Fruit fly (Drosophila melanogaster): ENCODE measurements around the gene CG4199.

The CG4199 gene

dm6 chrX:2087501-2087900 lies 14.2 kb upstream of the CG4199 start (continued):
- TF ChIP-seq CG13624 (GFP tag; optimal IDR thresholded peaks at IDR 0.05) (peak; percentile 10), chn (GFP tag; optimal IDR thresholded peaks at IDR 0.05) (peak; percentile 13), CG12769 (tag; optimal IDR thresholded peaks at IDR 0.05) (peak; percentile 67), hth (optimal IDR thresholded peaks at IDR 0.05) (no peak), Nf-YB (GFP tag; optimal IDR thresholded peaks at IDR 0.05) (peak; percentile 36), Hr78 (GFP tag; optimal IDR thresholded peaks at IDR 0.05) (peak in 1 of 2 experiments; percentile 77), CG12744 (GFP tag; optimal IDR thresholded peaks at IDR 0.05) (no peak), CG42726 (GFP tag; IDR thresholded peaks at IDR 0.05; ENCODE audit: partially characterized antibody) (no peak), D (optimal IDR thresholded peaks at IDR 0.05) (no peak), D (GFP tag; optimal IDR thresholded peaks at IDR 0.05) (peak; percentile 44), salm (tag; optimal IDR thresholded peaks at IDR 0.05) (peak; percentile 46), aop (GFP tag; IDR thresholded peaks at IDR 0.05) (no peak), Ptx1 (GFP tag; IDR thresholded peaks at IDR 0.05) (peak; percentile 70), CG8944 (GFP tag; optimal IDR thresholded peaks at IDR 0.05) (peak; percentile 26), seq (GFP tag; IDR thresholded peaks at IDR 0.05) (peak; percentile 75), kni (GFP tag; optimal IDR thresholded peaks at IDR 0.05) (no peak), gt (GFP tag; IDR thresholded peaks at IDR 0.05) (0 out of 2 replicates have a peak, but pooled peaks have one; percentile 16), Bgb (GFP tag; IDR thresholded peaks at IDR 0.05; ENCODE audit: partially characterized antibody) (no peak), Sox100B (GFP tag; optimal IDR thresholded peaks at IDR 0.05) (peak; percentile 49), CG4328 (GFP tag; optimal IDR thresholded peaks at IDR 0.05) (no peak), mirr (GFP tag; optimal IDR thresholded peaks at IDR 0.05) (no peak), gem (tag; optimal IDR thresholded peaks at IDR 0.05) (peak; percentile 74), wdn (GFP tag; IDR thresholded peaks at IDR 0.05) (peak; percentile 53), CG4282 (GFP tag; optimal IDR thresholded peaks at IDR 0.05) (no peak), pb (GFP tag; optimal IDR thresholded peaks at IDR 0.05) (peak; percentile 58), Dbx (GFP tag; IDR thresholded peaks at IDR 0.05) (no peak), CG32772 (GFP tag; IDR thresholded peaks at IDR 0.05) (peak; percentile 65), esg (GFP tag; conservative IDR thresholded peaks at IDR 0.05) (peak; percentile 35; the same call in 1 of the 2 replicates), kah (GFP tag; optimal IDR thresholded peaks at IDR 0.05) (peak; percentile 39), cad (GFP tag; optimal IDR thresholded peaks at IDR 0.05) (no peak), CG7786 (GFP tag; optimal IDR thresholded peaks at IDR 0.05) (peak; percentile 38), C15 (GFP tag; IDR thresholded peaks at IDR 0.05) (no peak), gsb (GFP tag; IDR thresholded peaks at IDR 0.05) (no peak), Hr3 (GFP tag; optimal IDR thresholded peaks at IDR 0.05) (peak; percentile 57), sd (tag; optimal IDR thresholded peaks at IDR 0.05) (no peak), zen (tag; optimal IDR thresholded peaks at IDR 0.05) (no peak), CG11247 (GFP tag; IDR thresholded peaks at IDR 0.05) (peak; percentile 59), sima (GFP tag; optimal IDR thresholded peaks at IDR 0.05) (no peak), yki (optimal IDR thresholded peaks at IDR 0.05) (no peak), GATAe (GFP tag; conservative IDR thresholded peaks at IDR 0.05) (no peak), CG7357 (GFP tag; IDR thresholded peaks at IDR 0.05) (peak; percentile 50; the same call in 1 of the 3 replicates), CG2116 (GFP tag; optimal IDR thresholded peaks at IDR 0.05) (no peak), HmgD (GFP tag; optimal IDR thresholded peaks at IDR 0.05) (no peak), CG3847 (GFP tag; IDR thresholded peaks at IDR 0.05) (peak; percentile 55; the same call in 1 of the 2 replicates), CG17359 (tag; optimal IDR thresholded peaks at IDR 0.05) (peak; percentile 56), CG10431 (GFP tag; optimal IDR thresholded peaks at IDR 0.05) (peak; percentile 4), dimm (GFP tag; IDR thresholded peaks at IDR 0.05) (0 out of 2 replicates have a peak, but pooled peaks have one; percentile 45), caup (GFP tag; optimal IDR thresholded peaks at IDR 0.05; ENCODE audit: severe bottlenecking) (no peak), Vsx1 (GFP tag; optimal IDR thresholded peaks at IDR 0.05) (no peak), CG17186 (GFP tag; optimal IDR thresholded peaks at IDR 0.05) (no peak), Nf-YC (tag; optimal IDR thresholded peaks at IDR 0.05) (no peak), CG6854 (GFP tag; optimal IDR thresholded peaks at IDR 0.05) (no peak)

Data from whole organism, embryonic.